Worm (Caenorhabditis elegans): ENCODE data around the gene htz-1.

- no peak for TF ChIP-seq ztf-29 (GFP tag; IDR thresholded peaks at IDR 0.05)
- no peak for TF ChIP-seq ref-1 (GFP tag; conservative IDR thresholded peaks at IDR 0.05)
- no peak for TF ChIP-seq med-1 (GFP tag; optimal IDR thresholded peaks at IDR 0.05; ENCODE audit: insufficient read depth)
- no peak for TF ChIP-seq flt-1 (GFP tag; IDR thresholded peaks at IDR 0.05)
Measured at ce11 chrIV:4407055-4407461, 39.0 kb upstream of the htz-1 start.
